Fruit fly (Drosophila melanogaster) whole organism, embryonic: ENCODE measurements around the gene CG9586.
A peak's percentile ranks its signal among the peaks of the same experiment; 100 is the strongest.

Experiments used
- CG11723 ChIP-seq: fragments of 200-800 bp; sonication (Bioruptor generic); optimal IDR thresholded peaks from 2 replicates; lab custom pipeline; 2017; ENCODE audit warnings: missing biosample characterization, mild to moderate bottlenecking, missing genetic modification characterization
- CG2116 ChIP-seq: fragments of 200-800 bp; sonication (Bioruptor generic); optimal IDR thresholded peaks from 3 replicates; lab custom pipeline; 2018; ENCODE audit warnings: missing biosample characterization, mild to moderate bottlenecking, missing genetic modification characterization
- CG2875 ChIP-seq: fragments of 200-800 bp; sonication (Bioruptor generic); optimal IDR thresholded peaks from 2 replicates; lab custom pipeline; 2017; ENCODE audit warnings: missing biosample characterization, mild to moderate bottlenecking, missing genetic modification characterization, missing genetic modification reagents
- CG34422 ChIP-seq: fragments of 200-800 bp; sonication (Bioruptor generic); IDR thresholded peaks from 3 replicates; pipeline ENCODE4 v1.3.6; 2022; ENCODE audit warnings: missing biosample characterization, missing genetic modification characterization
- ab ChIP-seq: fragments of 200-800 bp; sonication (Bioruptor generic); optimal IDR thresholded peaks from 2 replicates; lab custom pipeline; 2016; ENCODE audit warnings: missing biosample characterization, missing genetic modification characterization
- cwo ChIP-seq: fragments of 200-800 bp; sonication (Bioruptor generic); optimal IDR thresholded peaks from 3 replicates; lab custom pipeline; 2017; ENCODE audit warnings: missing biosample characterization, missing genetic modification characterization, mild to moderate bottlenecking, moderate library complexity, missing genetic modification reagents
- grau ChIP-seq: fragments of 200-800 bp; optimal IDR thresholded peaks from 3 replicates; lab custom pipeline; 2019; ENCODE audit warnings: missing biosample characterization, mild to moderate bottlenecking, missing genetic modification characterization, moderate library complexity
- repo ChIP-seq: fragments of 200-800 bp; sonication (Bioruptor generic); optimal IDR thresholded peaks from 2 replicates; lab custom pipeline; 2016; ENCODE audit warnings: missing biosample characterization, missing genetic modification characterization

DNA sequence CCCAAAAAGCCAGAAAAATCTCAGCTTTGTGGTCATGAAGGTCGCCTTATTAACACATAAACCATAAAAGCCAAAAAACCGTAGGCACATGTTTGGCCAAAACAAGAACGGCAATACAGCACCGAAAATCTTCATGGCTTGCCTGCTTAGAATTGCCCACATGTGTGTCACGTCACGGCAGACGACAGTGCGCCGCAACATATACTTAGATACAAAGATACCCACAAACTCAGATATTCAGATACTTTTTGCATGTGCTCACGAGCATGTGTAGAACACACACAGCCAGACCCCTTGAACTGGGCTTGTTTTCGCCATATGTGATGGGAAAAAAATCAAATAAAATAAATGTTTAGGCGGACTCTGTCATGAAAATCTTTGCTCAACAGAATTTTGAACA lies 15.5 kb downstream of the CG9586 start:
- TF ChIP-seq ab (GFP tag; lab: Kevin White, UChicago) (no peak), grau (tag; lab: Kevin White, UChicago) (no peak), CG34422 (GFP tag; lab: Robert Waterston, UW) (no peak), CG2875 (GFP tag; lab: Kevin White, UChicago) (no peak), cwo (GFP tag; lab: Kevin White, UChicago) (peak; percentile 29), CG2116 (GFP tag; lab: Kevin White, UChicago) (no peak), CG11723 (GFP tag; lab: Kevin White, UChicago) (no peak), repo (GFP tag; lab: Kevin White, UChicago) (no peak)
